Worm (Caenorhabditis elegans) whole organism, L4/young adult: ENCODE data around the gene W08E12.7.

Experiments
- dao-5 ChIP-seq: sonication (generic microtip); optimal IDR thresholded peaks from 2 replicates; lab custom pipeline; 2016; ENCODE audit warnings: missing genotype, missing genetic modification characterization, moderate library complexity, missing compliant biosample characterization
- him-1 ChIP-seq: sonication (generic microtip); optimal IDR thresholded peaks from 2 replicates; lab custom pipeline; 2016; ENCODE audit warnings: missing genotype, missing genetic modification reagents, missing genetic modification characterization, missing compliant biosample characterization

DNA sequence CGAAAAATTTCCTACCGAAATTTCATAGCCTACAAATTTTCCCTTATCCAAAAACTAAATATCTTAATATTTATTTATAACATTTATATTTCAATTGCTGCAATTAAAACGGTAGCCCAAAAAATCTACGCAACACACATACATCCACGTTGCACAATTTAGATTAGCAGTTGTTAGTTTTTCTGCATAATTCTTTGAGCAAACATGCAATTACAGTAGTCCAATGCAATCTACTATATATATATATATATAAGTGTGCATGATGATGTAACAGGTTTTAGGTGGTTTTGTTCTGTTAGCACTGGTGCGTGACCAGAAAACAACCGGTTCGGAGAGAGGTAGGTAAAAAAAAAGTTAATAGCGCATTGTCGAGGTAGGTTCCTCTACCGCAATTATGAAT lies 23.6 kb upstream of the W08E12.7 start:
- no peak for TF ChIP-seq him-1 (tag; lab: Kevin White, UChicago)
- no peak for TF ChIP-seq dao-5
